Fruit fly (Drosophila melanogaster) whole organism, embryonic: ENCODE results near the gene CG6340.
A peak's percentile ranks its signal among the peaks of the same experiment; 100 is the strongest.

ENCODE experiments used
- Aef1 ChIP-seq: fragments of 200-800 bp; sonication (Bioruptor generic); IDR thresholded peaks from 3 replicates; pipeline ENCODE4 v1.3.6; 2022; ENCODE audit warnings: missing biosample characterization, missing genetic modification characterization
- B-H1 ChIP-seq: fragments of 200-800 bp; sonication (Bioruptor generic); IDR thresholded peaks from 3 replicates; pipeline ENCODE4 v1.3.6; 2022; ENCODE audit warnings: missing biosample characterization, missing genetic modification characterization
- CG11085 ChIP-seq: fragments of 200-800 bp; sonication (Bioruptor generic); IDR thresholded peaks from 2 replicates; pipeline ENCODE4 v1.3.6; 2022; ENCODE audit warnings: missing biosample characterization, missing genetic modification characterization
- CG13424 ChIP-seq: fragments of 200-800 bp; sonication (Bioruptor generic); optimal IDR thresholded peaks from 2 replicates; lab custom pipeline; 2019; ENCODE audit warnings: missing biosample characterization, mild to moderate bottlenecking, missing genetic modification characterization, moderate library complexity
- CG13894 ChIP-seq: fragments of 200-800 bp; sonication (Bioruptor generic); optimal IDR thresholded peaks from 3 replicates; lab custom pipeline; 2018; ENCODE audit warnings: missing biosample characterization, mild to moderate bottlenecking, missing genetic modification characterization, moderate library complexity
- CG18262 ChIP-seq: fragments of 200-800 bp; optimal IDR thresholded peaks from 3 replicates; lab custom pipeline; 2019; ENCODE audit warnings: missing biosample characterization, mild to moderate bottlenecking, missing genetic modification characterization, moderate library complexity
- CG2678 ChIP-seq: fragments of 200-800 bp; sonication (Bioruptor generic); optimal IDR thresholded peaks from 3 replicates; lab custom pipeline; 2019; ENCODE audit warnings: missing biosample characterization, mild to moderate bottlenecking, missing genetic modification characterization, moderate library complexity
- CG31441 ChIP-seq: fragments of 200-800 bp; sonication (Bioruptor generic); IDR thresholded peaks from 2 replicates; pipeline ENCODE4 v1.3.6; 2022; ENCODE audit warnings: missing biosample characterization, missing genetic modification characterization
- CG4730 ChIP-seq: fragments of 200-800 bp; sonication (Bioruptor generic); IDR thresholded peaks from 2 replicates; pipeline ENCODE4 v1.3.6; 2022; ENCODE audit warnings: missing biosample characterization, missing genetic modification characterization
- CG4854 ChIP-seq: fragments of 200-800 bp; sonication (Bioruptor generic); optimal IDR thresholded peaks from 2 replicates; lab custom pipeline; 2016; ENCODE audit warnings: missing biosample characterization, missing genetic modification characterization, inconsistent platforms
- CG6813 ChIP-seq: fragments of 200-800 bp; sonication (Bioruptor generic); optimal IDR thresholded peaks from 2 replicates; lab custom pipeline; 2017; ENCODE audit warnings: missing biosample characterization, missing genetic modification characterization, mild to moderate bottlenecking, moderate library complexity, missing genetic modification reagents
- CG7556 ChIP-seq: fragments of 200-800 bp; sonication (Bioruptor generic); optimal IDR thresholded peaks from 2 replicates; lab custom pipeline; 2017; ENCODE audit warnings: missing biosample characterization, mild to moderate bottlenecking, missing genetic modification characterization
- CG7987 ChIP-seq: fragments of 200-800 bp; sonication (Bioruptor generic); optimal IDR thresholded peaks from 2 replicates; lab custom pipeline; 2018; ENCODE audit warnings: missing biosample characterization, mild to moderate bottlenecking, missing genetic modification characterization, moderate library complexity
- CG8924 ChIP-seq: fragments of 200-800 bp; optimal IDR thresholded peaks from 3 replicates; lab custom pipeline; 2019; ENCODE audit warnings: missing biosample characterization, mild to moderate bottlenecking, missing genetic modification characterization, moderate library complexity
- CG9215 ChIP-seq: fragments of 200-800 bp; sonication (Bioruptor generic); IDR thresholded peaks from 2 replicates; pipeline ENCODE4 v1.3.6; 2022; ENCODE audit warnings: missing biosample characterization, missing genetic modification characterization
- CoRest ChIP-seq: fragments of 200-800 bp; sonication (Bioruptor generic); optimal IDR thresholded peaks from 3 replicates; lab custom pipeline; 2018; ENCODE audit warnings: missing biosample characterization, mild to moderate bottlenecking, missing genetic modification characterization, moderate library complexity
- Dbx ChIP-seq: fragments of 200-800 bp; sonication (Bioruptor generic); IDR thresholded peaks from 3 replicates; pipeline ENCODE4 v1.3.6; 2022; ENCODE audit warnings: missing biosample characterization, missing genetic modification characterization
- Fer1 ChIP-seq: fragments of 200-800 bp; sonication (Bioruptor generic); optimal IDR thresholded peaks from 2 replicates; lab custom pipeline; 2017; ENCODE audit warnings: missing biosample characterization, mild to moderate bottlenecking, missing genetic modification characterization
- H2.0 ChIP-seq: fragments of 200-800 bp; sonication (Bioruptor generic); IDR thresholded peaks from 2 replicates; pipeline ENCODE4 v1.3.6; 2022; ENCODE audit warnings: missing biosample characterization, missing genetic modification characterization
- PHDP ChIP-seq: fragments of 200-800 bp; sonication (Bioruptor generic); optimal IDR thresholded peaks from 3 replicates; lab custom pipeline; 2018; ENCODE audit warnings: missing biosample characterization, mild to moderate bottlenecking, missing genetic modification characterization, moderate library complexity
- Pdp1 ChIP-seq, 2 experiments: fragments of 200-800 bp; sonication (Bioruptor generic); optimal IDR thresholded peaks; 3 replicates each; lab custom pipeline; 2016; ENCODE audit warnings: missing biosample characterization in 2 of 2, missing genetic modification characterization in 2 of 2, mild to moderate bottlenecking in 1 of 2, moderate library complexity in 1 of 2
- Ssrp ChIP-seq: fragments of 200-800 bp; sonication (Bioruptor generic); optimal IDR thresholded peaks from 2 replicates; lab custom pipeline; 2018; ENCODE audit warnings: missing biosample characterization, mild to moderate bottlenecking, missing genetic modification characterization, moderate library complexity
- Xbp1 ChIP-seq: fragments of 200-800 bp; sonication (Bioruptor generic); optimal IDR thresholded peaks from 3 replicates; lab custom pipeline; 2016; ENCODE audit warnings: missing biosample characterization, mild to moderate bottlenecking, missing genetic modification characterization
- br ChIP-seq: fragments of >200 bp; optimal IDR thresholded peaks from 2 replicates; lab custom pipeline; 2017
- crc ChIP-seq: fragments of 200-800 bp; sonication (Bioruptor generic); optimal IDR thresholded peaks from 2 replicates; lab custom pipeline; 2016; ENCODE audit warnings: missing biosample characterization, missing genetic modification characterization
- danr ChIP-seq: fragments of 200-800 bp; sonication (Bioruptor generic); IDR thresholded peaks from 2 replicates; pipeline ENCODE4 v1.3.6; 2022; ENCODE audit warnings: missing biosample characterization, missing genetic modification characterization
- dpn ChIP-seq, 2 experiments: fragments of 200-800 bp; sonication (Bioruptor generic); optimal IDR thresholded peaks; 3 replicates each; lab custom pipeline; 2016; ENCODE audit warnings: missing biosample characterization in 2 of 2, missing genetic modification characterization in 2 of 2
- dysf ChIP-seq: fragments of 200-800 bp; sonication (Bioruptor generic); IDR thresholded peaks from 3 replicates; pipeline ENCODE4 v1.3.6; 2022; ENCODE audit warnings: missing biosample characterization, missing genetic modification characterization
- esg ChIP-seq: fragments of 200-800 bp; sonication (Bioruptor generic); conservative IDR thresholded peaks from 2 replicates; pipeline ENCODE4 v1.3.6; 2022; ENCODE audit warnings: missing biosample characterization, missing genetic modification characterization
- fru ChIP-seq: fragments of >200 bp; optimal IDR thresholded peaks from 2 replicates; lab custom pipeline; 2017
- gem ChIP-seq: fragments of 200-800 bp; sonication (Bioruptor generic); optimal IDR thresholded peaks from 2 replicates; lab custom pipeline; 2019; ENCODE audit warnings: missing biosample characterization, mild to moderate bottlenecking, missing genetic modification characterization, moderate library complexity
- ind ChIP-seq: fragments of 200-800 bp; sonication (Bioruptor generic); optimal IDR thresholded peaks from 3 replicates; lab custom pipeline; 2016; ENCODE audit warnings: missing biosample characterization, missing genetic modification characterization
- nmo ChIP-seq: fragments of 200-800 bp; sonication (Bioruptor generic); optimal IDR thresholded peaks from 2 replicates; lab custom pipeline; 2018; ENCODE audit warnings: missing biosample characterization, mild to moderate bottlenecking, missing genetic modification characterization, moderate library complexity
- org-1 ChIP-seq: fragments of 200-800 bp; sonication (Bioruptor generic); optimal IDR thresholded peaks from 2 replicates; lab custom pipeline; 2017; ENCODE audit warnings: missing biosample characterization, missing genetic modification characterization
- otp ChIP-seq: fragments of 200-800 bp; sonication (Bioruptor generic); IDR thresholded peaks from 3 replicates; pipeline ENCODE4, ENCODE4 v1.3.6; 2022; ENCODE audit warnings: missing biosample characterization, missing genetic modification characterization
- phol ChIP-seq: fragments of 200-800 bp; sonication (Bioruptor generic); optimal IDR thresholded peaks from 3 replicates; lab custom pipeline; 2018; ENCODE audit warnings: missing biosample characterization, mild to moderate bottlenecking, missing genetic modification characterization, moderate library complexity
- sens ChIP-seq: fragments of 200-800 bp; sonication (Bioruptor generic); peaks from one replicate; lab custom pipeline; 2016; ENCODE audit warnings: missing biosample characterization, missing genetic modification characterization
- slbo ChIP-seq: fragments of 200-800 bp; sonication (Bioruptor generic); IDR thresholded peaks from 2 replicates; pipeline ENCODE4 v1.3.6; 2022; ENCODE audit warnings: missing biosample characterization, missing genetic modification characterization
- ttk ChIP-seq: fragments of 200-800 bp; sonication (Bioruptor generic); IDR thresholded peaks from 2 replicates; pipeline ENCODE4 v2.1.2; 2022; ENCODE audit warnings: missing biosample characterization, missing genetic modification characterization
- vvl ChIP-seq: fragments of 200-800 bp; sonication (Bioruptor generic); IDR thresholded peaks from 2 replicates; pipeline ENCODE4 v1.3.6; 2022; ENCODE audit warnings: missing biosample characterization, missing genetic modification characterization
- yki ChIP-seq: fragments of >200 bp; optimal IDR thresholded peaks from 3 replicates; lab custom pipeline; 2018

CG6340 gene

dm6 chrX:15532062-15532461 lies 49.9 kb downstream of the CG6340 start (continued):
- TF ChIP-seq Fer1 (GFP tag; lab: Kevin White, UChicago) (peak; percentile 7), gem (tag; lab: Kevin White, UChicago) (peak; percentile 62), ttk (GFP tag; lab: Robert Waterston, UW) (peak; percentile 59; the same call in 1 of the 2 replicates), B-H1 (GFP tag; lab: Robert Waterston, UW) (no peak), danr (peak; percentile 30; the same call in 1 of the 2 replicates), H2.0 (GFP tag; lab: Robert Waterston, UW) (peak; percentile 49), crc (GFP tag; lab: Kevin White, UChicago) (no peak), CG4854 (GFP tag; lab: Kevin White, UChicago) (no peak), CG11085 (0 out of 2 replicates have a peak, but pooled peaks have one; percentile 30), ind (peak; percentile 54), CG18262 (peak; percentile 10), nmo (peak; percentile 18), org-1 (GFP tag; lab: Kevin White, UChicago) (peak; percentile 12), CG7987 (GFP tag; lab: Kevin White, UChicago) (no peak), PHDP (tag; lab: Kevin White, UChicago) (peak; percentile 32), Xbp1 (GFP tag; lab: Kevin White, UChicago) (peak; percentile 41), CG31441 (GFP tag; lab: Robert Waterston, UW) (peak; percentile 34; the same call in 1 of the 2 replicates), fru (no peak), otp (GFP tag; lab: Robert Waterston, UW) (peak; percentile 54; the same call in 1 of the 3 replicates), CG7556 (GFP tag; lab: Kevin White, UChicago) (peak; percentile 25), CG9215 (GFP tag; lab: Robert Waterston, UW) (peak; percentile 62; the same call in 1 of the 2 replicates), vvl (GFP tag; lab: Robert Waterston, UW) (peak; percentile 44; the same call in 1 of the 2 replicates), yki (lab: Kevin White, UChicago) (no peak), CoRest (tag; lab: Kevin White, UChicago) (peak; percentile 37), CG13894 (tag; lab: Kevin White, UChicago) (no peak), sens (GFP tag; lab: Kevin White, UChicago) (peak; percentile 86), Pdp1 (GFP tag; optimal IDR thresholded peaks at IDR 0.05; lab: Kevin White, UChicago) (peak; percentile 25 to 45), esg (GFP tag; lab: Robert Waterston, UW) (0 out of 2 replicates have a peak, but pooled peaks have one; percentile 6), CG13424 (peak; percentile 44), phol (peak; percentile 42), br (lab: Kevin White, UChicago) (no peak), CG6813 (GFP tag; lab: Kevin White, UChicago) (no peak), CG8924 (tag; lab: Kevin White, UChicago) (peak; percentile 9), Ssrp (peak; percentile 19), dpn (GFP tag; optimal IDR thresholded peaks at IDR 0.05; lab: Kevin White, UChicago) (peak in 1 of 2 experiments; percentile 20), Dbx (0 out of 3 replicates have a peak, but pooled peaks have one; percentile 41), Aef1 (GFP tag; lab: Robert Waterston, UW) (peak; percentile 40; the same call in 2 of the 3 replicates), CG2678 (tag; lab: Kevin White, UChicago) (peak; percentile 62), dysf (peak; percentile 67), CG4730 (GFP tag; lab: Robert Waterston, UW) (0 out of 2 replicates have a peak, but pooled peaks have one; percentile 23), slbo (GFP tag; lab: Robert Waterston, UW) (peak; percentile 67)
- TF ChIP-seq, all 482 proteins: peak for 136
